Fruit fly (Drosophila melanogaster) whole organism, embryonic: ENCODE data around the gene CG5644.
A peak's percentile ranks its signal among the peaks of the same experiment; 100 is the strongest.

Experiments used
- CG10366 ChIP-seq: fragments of 200-800 bp; sonication (Bioruptor generic); IDR thresholded peaks from 2 replicates; pipeline ENCODE4 v1.3.6; 2022; ENCODE audit warnings: missing biosample characterization, missing genetic modification characterization
- CG10654 ChIP-seq: fragments of 200-800 bp; sonication (Bioruptor generic); optimal IDR thresholded peaks from 2 replicates; lab custom pipeline; 2016; ENCODE audit warnings: missing biosample characterization, missing genetic modification characterization
- CG11085 ChIP-seq: fragments of 200-800 bp; sonication (Bioruptor generic); IDR thresholded peaks from 2 replicates; pipeline ENCODE4 v1.3.6; 2022; ENCODE audit warnings: missing biosample characterization, missing genetic modification characterization
- CG11093 ChIP-seq: fragments of 200-800 bp; sonication (Bioruptor generic); IDR thresholded peaks from 3 replicates; pipeline ENCODE4 v1.3.6; 2022; ENCODE audit warnings: missing biosample characterization, missing genetic modification characterization
- CG11398 ChIP-seq: fragments of 200-800 bp; sonication (Bioruptor generic); optimal IDR thresholded peaks from 2 replicates; lab custom pipeline; 2016; ENCODE audit warnings: missing biosample characterization, missing genetic modification characterization
- CG11456 ChIP-seq: fragments of 200-800 bp; sonication (Bioruptor generic); IDR thresholded peaks from 3 replicates; pipeline ENCODE4 v1.3.6; 2022; ENCODE audit warnings: missing biosample characterization, missing genetic modification characterization
- CG12104 ChIP-seq: fragments of 200-800 bp; sonication (Bioruptor generic); optimal IDR thresholded peaks from 3 replicates; lab custom pipeline; 2016; ENCODE audit warnings: missing biosample characterization, missing genetic modification characterization
- CG12744 ChIP-seq: fragments of 200-800 bp; sonication (Bioruptor generic); optimal IDR thresholded peaks from 2 replicates; lab custom pipeline; 2016; ENCODE audit warnings: missing biosample characterization, missing genetic modification characterization
- CG13424 ChIP-seq: fragments of 200-800 bp; sonication (Bioruptor generic); optimal IDR thresholded peaks from 2 replicates; lab custom pipeline; 2019; ENCODE audit warnings: missing biosample characterization, mild to moderate bottlenecking, missing genetic modification characterization, moderate library complexity
- CG14667 ChIP-seq: fragments of 200-800 bp; sonication (Bioruptor generic); IDR thresholded peaks from 2 replicates; pipeline ENCODE4 v1.3.6; 2022; ENCODE audit warnings: missing biosample characterization, missing genetic modification characterization
- CG14710 ChIP-seq: fragments of 200-800 bp; sonication (Bioruptor generic); optimal IDR thresholded peaks from 3 replicates; lab custom pipeline; 2019; ENCODE audit warnings: missing biosample characterization, mild to moderate bottlenecking, missing genetic modification characterization, moderate library complexity
- CG16863 ChIP-seq: fragments of 200-800 bp; sonication (Bioruptor generic); optimal IDR thresholded peaks from 3 replicates; lab custom pipeline; 2016; ENCODE audit warnings: missing biosample characterization, missing genetic modification characterization
- CG17361 ChIP-seq: fragments of 200-800 bp; sonication (Bioruptor generic); IDR thresholded peaks from 3 replicates; pipeline ENCODE4 v1.3.6; 2022; ENCODE audit warnings: missing biosample characterization, missing genetic modification characterization
- CG18599 ChIP-seq: fragments of 200-800 bp; sonication (Bioruptor generic); optimal IDR thresholded peaks from 3 replicates; lab custom pipeline; 2017; ENCODE audit warnings: missing biosample characterization, missing genetic modification characterization, mild to moderate bottlenecking, moderate library complexity, missing genetic modification reagents
- CG33557 ChIP-seq: fragments of 200-800 bp; sonication (Bioruptor generic); optimal IDR thresholded peaks from 2 replicates; lab custom pipeline; 2019; ENCODE audit warnings: missing biosample characterization, mild to moderate bottlenecking, missing genetic modification characterization, moderate library complexity
- CG34376 ChIP-seq: fragments of 200-800 bp; sonication (Bioruptor generic); optimal IDR thresholded peaks from 2 replicates; lab custom pipeline; 2018; ENCODE audit warnings: missing biosample characterization, mild to moderate bottlenecking, missing genetic modification characterization
- CG3995 ChIP-seq: fragments of 200-800 bp; sonication (Bioruptor generic); optimal IDR thresholded peaks from 3 replicates; lab custom pipeline; 2016; ENCODE audit warnings: missing biosample characterization, missing genetic modification characterization
- CG4424 ChIP-seq: fragments of 200-800 bp; sonication (Bioruptor generic); optimal IDR thresholded peaks from 3 replicates; lab custom pipeline; 2016; ENCODE audit warnings: missing biosample characterization, missing genetic modification characterization
- CG6854 ChIP-seq: fragments of 200-800 bp; sonication (Bioruptor generic); optimal IDR thresholded peaks from 3 replicates; lab custom pipeline; 2017; ENCODE audit warnings: missing biosample characterization, mild to moderate bottlenecking, missing genetic modification characterization
- CG7928 ChIP-seq: fragments of 200-800 bp; sonication (Bioruptor generic); optimal IDR thresholded peaks from 2 replicates; lab custom pipeline; 2017; ENCODE audit warnings: missing biosample characterization, mild to moderate bottlenecking, missing genetic modification characterization
- CG8089 ChIP-seq: fragments of 200-800 bp; sonication (Bioruptor generic); optimal IDR thresholded peaks from 3 replicates; lab custom pipeline; 2016; ENCODE audit warnings: missing biosample characterization, missing genetic modification characterization
- CG8359 ChIP-seq: fragments of 200-800 bp; sonication (Bioruptor generic); optimal IDR thresholded peaks from 2 replicates; lab custom pipeline; 2017; ENCODE audit warnings: missing biosample characterization, mild to moderate bottlenecking, missing genetic modification characterization, borderline replicate concordance
- D19A ChIP-seq: fragments of 200-800 bp; optimal IDR thresholded peaks from 3 replicates; lab custom pipeline; 2019; ENCODE audit warnings: missing biosample characterization, mild to moderate bottlenecking, missing genetic modification characterization, moderate library complexity
- E2f1 ChIP-seq: fragments of 200-800 bp; sonication (Bioruptor generic); IDR thresholded peaks from 2 replicates; pipeline ENCODE4 v1.3.6; 2022; ENCODE audit warnings: missing biosample characterization, missing genetic modification characterization
- Ets97D ChIP-seq: fragments of 200-800 bp; sonication (Bioruptor generic); optimal IDR thresholded peaks from 3 replicates; lab custom pipeline; 2016; ENCODE audit warnings: missing biosample characterization, missing genetic modification characterization
- Hr39 ChIP-seq: fragments of >200 bp; optimal IDR thresholded peaks from 2 replicates; lab custom pipeline; 2017
- Hr78 ChIP-seq, 2 experiments: fragments of 200-800 bp in 1 of 2; fragments of >200 bp in 1 of 2; sonication (Bioruptor generic) in 1 of 2; optimal IDR thresholded peaks; 2 replicates each; lab custom pipeline; 2017 to 2019; ENCODE audit warnings: missing biosample characterization in 2 of 2, missing genetic modification characterization in 2 of 2, mild to moderate bottlenecking in 1 of 2, moderate library complexity in 1 of 2
- Lhr ChIP-seq: fragments of 200-800 bp; sonication (Bioruptor generic); optimal IDR thresholded peaks from 3 replicates; lab custom pipeline; 2017; ENCODE audit warnings: mild to moderate bottlenecking, missing biosample characterization, missing genetic modification reagents, missing genetic modification characterization
- Nf-YA ChIP-seq: fragments of 200-800 bp; sonication (Bioruptor generic); IDR thresholded peaks from 2 replicates; pipeline ENCODE4 v1.3.6; 2022; ENCODE audit warnings: missing biosample characterization, missing genetic modification characterization
- Ssrp ChIP-seq: fragments of 200-800 bp; sonication (Bioruptor generic); optimal IDR thresholded peaks from 2 replicates; lab custom pipeline; 2018; ENCODE audit warnings: missing biosample characterization, mild to moderate bottlenecking, missing genetic modification characterization, moderate library complexity
- ato ChIP-seq: fragments of 200-800 bp; sonication (Bioruptor generic); IDR thresholded peaks from 2 replicates; pipeline ENCODE4 v1.3.6; 2022; ENCODE audit warnings: missing biosample characterization, missing genetic modification characterization; ENCODE audit not compliant: partially characterized antibody
- bbx ChIP-seq: fragments of 200-800 bp; sonication (Bioruptor generic); IDR thresholded peaks from 2 replicates; pipeline ENCODE4 v1.3.6; 2022; ENCODE audit warnings: missing biosample characterization, missing genetic modification characterization; ENCODE audit not compliant: partially characterized antibody
- crc ChIP-seq: fragments of 200-800 bp; sonication (Bioruptor generic); optimal IDR thresholded peaks from 2 replicates; lab custom pipeline; 2016; ENCODE audit warnings: missing biosample characterization, missing genetic modification characterization
- gce ChIP-seq: fragments of 200-800 bp; sonication (Bioruptor generic); IDR thresholded peaks from 3 replicates; pipeline ENCODE4 v1.3.6; 2022; ENCODE audit warnings: missing biosample characterization, missing genetic modification characterization
- grau ChIP-seq: fragments of 200-800 bp; optimal IDR thresholded peaks from 3 replicates; lab custom pipeline; 2019; ENCODE audit warnings: missing biosample characterization, mild to moderate bottlenecking, missing genetic modification characterization, moderate library complexity
- grn ChIP-seq: fragments of 200-800 bp; sonication (Bioruptor generic); optimal IDR thresholded peaks from 3 replicates; lab custom pipeline; 2017; ENCODE audit warnings: missing biosample characterization, missing genetic modification characterization
- gsb ChIP-seq: fragments of 200-800 bp; sonication (Bioruptor generic); IDR thresholded peaks from 2 replicates; pipeline ENCODE4 v1.3.6; 2022; ENCODE audit warnings: missing biosample characterization, missing genetic modification characterization
- gt ChIP-seq: fragments of 200-800 bp; sonication (Bioruptor generic); IDR thresholded peaks from 2 replicates; pipeline ENCODE4 v1.3.6; 2022; ENCODE audit warnings: missing biosample characterization, missing genetic modification characterization
- h ChIP-seq: fragments of >200 bp; optimal IDR thresholded peaks from 2 replicates; lab custom pipeline; 2017
- lov ChIP-seq, 2 experiments: fragments of 200-800 bp in 1 of 2; fragments of >200 bp in 1 of 2; sonication (Bioruptor generic) in 1 of 2; IDR thresholded peaks in 1 of 2; optimal IDR thresholded peaks in 1 of 2; 2 replicates in 1 of 2; 3 replicates in 1 of 2; pipeline versions ENCODE4 v1.3.6 to Lab custom; 2017 to 2022; ENCODE audit warnings: missing biosample characterization in 1 of 2, missing genetic modification characterization in 1 of 2
- maf-S ChIP-seq: fragments of 200-800 bp; sonication (Bioruptor generic); optimal IDR thresholded peaks from 2 replicates; lab custom pipeline; 2016; ENCODE audit warnings: missing biosample characterization, missing genetic modification characterization
- p53 ChIP-seq: fragments of 200-800 bp; sonication (Bioruptor generic); optimal IDR thresholded peaks from 2 replicates; lab custom pipeline; 2016; ENCODE audit warnings: missing biosample characterization, missing genetic modification characterization
- ro ChIP-seq: fragments of 200-800 bp; sonication (Bioruptor generic); IDR thresholded peaks from 2 replicates; pipeline ENCODE4 v1.3.6; 2022; ENCODE audit warnings: missing biosample characterization, missing genetic modification characterization
- row ChIP-seq: fragments of 200-800 bp; sonication (Bioruptor generic); IDR thresholded peaks from 3 replicates; pipeline ENCODE4 v1.3.6; 2022; ENCODE audit warnings: missing biosample characterization, missing genetic modification characterization
- run ChIP-seq: fragments of 200-800 bp; sonication (Bioruptor generic); optimal IDR thresholded peaks from 3 replicates; lab custom pipeline; 2018; ENCODE audit warnings: missing biosample characterization, mild to moderate bottlenecking, missing genetic modification characterization
- shn ChIP-seq: fragments of 200-800 bp; sonication (Bioruptor generic); optimal IDR thresholded peaks from 3 replicates; lab custom pipeline; 2016; ENCODE audit warnings: missing biosample characterization, missing genetic modification characterization
- slp2 ChIP-seq: fragments of 200-800 bp; sonication (Bioruptor generic); optimal IDR thresholded peaks from 2 replicates; lab custom pipeline; 2016; ENCODE audit warnings: missing biosample characterization, missing genetic modification characterization
- so ChIP-seq: fragments of 200-800 bp; sonication (Bioruptor generic); IDR thresholded peaks from 3 replicates; pipeline ENCODE4 v1.3.6; 2022; ENCODE audit warnings: missing biosample characterization, missing genetic modification characterization
- trh ChIP-seq: fragments of 200-800 bp; sonication (Bioruptor generic); optimal IDR thresholded peaks from 2 replicates; lab custom pipeline; 2016; ENCODE audit warnings: missing biosample characterization, missing genetic modification characterization
- unc-4 ChIP-seq: fragments of 200-800 bp; sonication (Bioruptor generic); IDR thresholded peaks from 2 replicates; pipeline ENCODE4 v1.3.6; 2022; ENCODE audit warnings: missing biosample characterization, missing genetic modification characterization; ENCODE audit not compliant: partially characterized antibody
- zen2 ChIP-seq: fragments of 200-800 bp; sonication (Bioruptor generic); IDR thresholded peaks from 3 replicates; pipeline ENCODE4 v1.3.6; 2022; ENCODE audit warnings: missing biosample characterization, missing genetic modification characterization; ENCODE audit not compliant: partially characterized antibody

Gene CG5644

DNA sequence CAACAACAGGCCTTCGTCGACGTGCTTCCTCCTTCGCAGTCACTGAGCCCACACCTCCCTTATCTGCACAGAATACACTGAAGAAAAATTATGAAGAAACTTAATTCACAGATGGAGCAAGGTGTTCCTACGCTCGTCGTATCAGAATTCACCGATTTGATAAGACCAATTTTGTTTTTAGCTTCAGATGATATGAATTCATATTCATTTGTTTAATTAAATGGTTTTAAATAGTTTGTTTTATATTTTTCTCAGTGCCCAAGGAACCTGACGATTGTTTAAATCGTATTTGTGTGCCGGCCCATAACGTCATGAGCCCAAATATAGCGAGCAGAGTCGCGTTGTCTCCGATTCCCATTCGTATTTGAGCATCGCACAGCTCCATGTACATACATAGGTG lies 43.9 kb upstream of the CG5644 start (continued):
- no peak for TF ChIP-seq Hr39
- TF ChIP-seq CG34376 (GFP tag; lab: Kevin White, UChicago): no peak
- TF ChIP-seq gt (GFP tag; lab: Robert Waterston, UW): no peak
- peak; percentile 35 for TF ChIP-seq CG12104
- peak; percentile 55 for TF ChIP-seq CG13424 (tag; lab: Kevin White, UChicago)
- TF ChIP-seq unc-4 (GFP tag; lab: Robert Waterston, UW): no peak
- TF ChIP-seq ro: peak; percentile 37; the same call in 1 of the 2 replicates
- TF ChIP-seq E2f1 (GFP tag; lab: Robert Waterston, UW): peak; percentile 57
- TF ChIP-seq CG16863 (GFP tag; lab: Kevin White, UChicago): peak; percentile 60
- peak; percentile 31 for TF ChIP-seq CG10366 (GFP tag; lab: Robert Waterston, UW)
- peak; percentile 23 for TF ChIP-seq Lhr
- TF ChIP-seq CG10654 (GFP tag; lab: Kevin White, UChicago): no peak
- TF ChIP-seq row (GFP tag; lab: Robert Waterston, UW): peak; percentile 75
- no peak for TF ChIP-seq CG14667
- TF ChIP-seq CG8089 (GFP tag; lab: Kevin White, UChicago): peak; percentile 46
- TF ChIP-seq maf-S (GFP tag; lab: Kevin White, UChicago): peak; percentile 22
- TF ChIP-seq Hr78 (GFP tag; optimal IDR thresholded peaks at IDR 0.05; lab: Kevin White, UChicago): no peak
- TF ChIP-seq ato: no peak
- TF ChIP-seq CG11398: no peak
- 0 out of 2 replicates have a peak, but pooled peaks have one; percentile 10 for TF ChIP-seq Nf-YA (GFP tag; lab: Robert Waterston, UW)
- no peak for TF ChIP-seq run (tag; lab: Kevin White, UChicago)
- TF ChIP-seq zen2 (GFP tag; lab: Robert Waterston, UW): no peak
- peak; percentile 15 for TF ChIP-seq crc
- no peak for TF ChIP-seq h (lab: Kevin White, UChicago)
- no peak for TF ChIP-seq CG3995 (GFP tag; lab: Kevin White, UChicago)
- TF ChIP-seq CG7928 (GFP tag; lab: Kevin White, UChicago): no peak
- TF ChIP-seq CG6854 (GFP tag; lab: Kevin White, UChicago): no peak
- peak; percentile 58 for TF ChIP-seq Ssrp
- no peak for TF ChIP-seq CG11085 (GFP tag; lab: Robert Waterston, UW)
- no peak for TF ChIP-seq gce (GFP tag; lab: Robert Waterston, UW)
- no peak for TF ChIP-seq p53 (GFP tag; lab: Kevin White, UChicago)
- no peak for TF ChIP-seq gsb (GFP tag; lab: Robert Waterston, UW)
- TF ChIP-seq Ets97D (GFP tag; lab: Kevin White, UChicago): peak; percentile 5
- TF ChIP-seq CG11093 (GFP tag; lab: Robert Waterston, UW): no peak; the same call in 2 of the 3 replicates
- TF ChIP-seq CG33557 (GFP tag; lab: Kevin White, UChicago): peak; percentile 74
- peak; percentile 70 for TF ChIP-seq grau
- TF ChIP-seq CG8359 (GFP tag; lab: Kevin White, UChicago): no peak
- TF ChIP-seq so: 0 out of 3 replicates have a peak, but pooled peaks have one; percentile 21
- peak; percentile 33 for TF ChIP-seq slp2 (GFP tag; lab: Kevin White, UChicago)
- peak; percentile 9 for TF ChIP-seq trh
- TF ChIP-seq CG11456 (GFP tag; lab: Robert Waterston, UW): 0 out of 3 replicates have a peak, but pooled peaks have one; percentile 37
- peak; percentile 70 for TF ChIP-seq D19A (tag; lab: Kevin White, UChicago)
- peak; percentile 65 for TF ChIP-seq CG4424 (GFP tag; lab: Kevin White, UChicago)
- TF ChIP-seq CG14710 (tag; lab: Kevin White, UChicago): peak; percentile 79
- peak; percentile 68 for TF ChIP-seq CG18599 (GFP tag; lab: Kevin White, UChicago)
- no peak for TF ChIP-seq lov (optimal IDR thresholded peaks at IDR 0.05; lab: Kevin White, UChicago)
- peak; percentile 62; the same call in 1 of the 3 replicates for TF ChIP-seq lov (GFP tag; IDR thresholded peaks at IDR 0.05; lab: Robert Waterston, UW)
- TF ChIP-seq CG17361 (GFP tag; lab: Robert Waterston, UW): peak; percentile 73
- peak; percentile 64 for TF ChIP-seq CG12744
- TF ChIP-seq bbx (GFP tag; lab: Robert Waterston, UW): no peak
- peak; percentile 24 for TF ChIP-seq shn (GFP tag; lab: Kevin White, UChicago)
- TF ChIP-seq grn (GFP tag; lab: Kevin White, UChicago): peak; percentile 25
